Worm (Caenorhabditis elegans) whole organism, L3 larva: ENCODE data around the gene gst-8.
"Not testable (repeated sequence)": the region's sequence is repeated elsewhere in the genome, so short reads cannot be mapped to it uniquely, and the experiment has no call there.

Experiments
- R02D3.7 ChIP-seq: fragments of 150-350 bp; optimal IDR thresholded peaks from 2 replicates; lab custom pipeline; 2014; ENCODE audit warnings: missing biosample characterization, missing genetic modification characterization
- ZK546.5 ChIP-seq: sonication (generic microtip); optimal IDR thresholded peaks from 2 replicates; lab custom pipeline; 2017; ENCODE audit warnings: missing biosample characterization, missing genetic modification characterization
- ceh-16 ChIP-seq: sonication (generic microtip); optimal IDR thresholded peaks from 2 replicates; lab custom pipeline; 2017; ENCODE audit warnings: missing biosample characterization, missing genetic modification characterization
- ceh-9 ChIP-seq: sonication (generic microtip); optimal IDR thresholded peaks from 2 replicates; lab custom pipeline; 2018; ENCODE audit warnings: missing biosample characterization, missing genetic modification characterization
- egl-27 ChIP-seq: sonication (generic microtip); optimal IDR thresholded peaks from 4 replicates; lab custom pipeline; 2017; ENCODE audit warnings: missing biosample characterization, missing genetic modification reagents, missing genetic modification characterization
- jun-1 ChIP-seq: fragments of 150-350 bp; optimal IDR thresholded peaks from 2 replicates; lab custom pipeline; 2014; ENCODE audit warnings: missing biosample characterization, missing genetic modification reagents, missing genetic modification characterization
- nhr-67 ChIP-seq: fragments of 150-350 bp; optimal IDR thresholded peaks from 2 replicates; lab custom pipeline; 2014; ENCODE audit warnings: missing biosample characterization, missing genetic modification characterization
- unc-62 ChIP-seq: fragments of 150-350 bp; sonication (generic microtip); optimal IDR thresholded peaks from 4 replicates; lab custom pipeline; 2014; ENCODE audit warnings: missing biosample characterization, missing genetic modification reagents, missing genetic modification characterization
- zag-1 ChIP-seq: fragments of 150-350 bp; optimal IDR thresholded peaks from 2 replicates; lab custom pipeline; 2014; ENCODE audit warnings: missing biosample characterization, missing genetic modification characterization
- ztf-11 ChIP-seq: fragments of 150-350 bp; optimal IDR thresholded peaks from 2 replicates; lab custom pipeline; 2014; ENCODE audit warnings: missing biosample characterization, missing genetic modification characterization

The gst-8 gene

ce11 chrII:4931286-4931685 lies 47.8 kb downstream of the gst-8 start:
- TF ChIP-seq ceh-16 (tag; lab: Kevin White, UChicago) (no peak), R02D3.7 (tag; lab: Kevin White, UChicago) (no peak), nhr-67 (tag; lab: Kevin White, UChicago) (no peak), jun-1 (no peak), ZK546.5 (tag; lab: Kevin White, UChicago) (no peak), egl-27 (tag; lab: Kevin White, UChicago) (no peak), ztf-11 (no peak)

- TF ChIP-seq zag-1 (tag; lab: Kevin White, UChicago); ceh-9 (tag; lab: Kevin White, UChicago); unc-62 (GFP tag; lab: Kevin White, UChicago): not testable (repeated sequence)
These were observed 49.2 kb downstream of the gst-8 start, which contains the start of gene msp-152 for ce11 chrII:4932727-4933126. Gene msp-152 (plus strand): TSS chrII:4933027.
